Worm (Caenorhabditis elegans): ENCODE measurements around the gene F57B7.2.

F57B7.2 gene

ce11 chrV:11410902-11411561, 32.4 kb downstream of the F57B7.2 start, which contains the start of the genes K03B8.8 and grl-3:
K03B8.8 (minus strand) TSS chrV:11411002.
grl-3 (plus strand) TSS chrV:11411511.
- peak; percentile 20 for TF ChIP-seq nhr-28 (tag; optimal IDR thresholded peaks at IDR 0.05)
- no peak for TF ChIP-seq spr-1 (tag; optimal IDR thresholded peaks at IDR 0.05)
- no peak for TF ChIP-seq php-3 (GFP tag; IDR thresholded peaks at IDR 0.05)
- no peak for TF ChIP-seq ceh-28 (tag; optimal IDR thresholded peaks at IDR 0.05)

- no peak for TF ChIP-seq pqm-1 (tag; optimal IDR thresholded peaks at IDR 0.05)
- TF ChIP-seq nhr-11 (tag; optimal IDR thresholded peaks at IDR 0.05) = no peak
- TF ChIP-seq unc-62 (GFP tag; optimal IDR thresholded peaks at IDR 0.05 in 1 of 2) = peak in 1 of 2 experiments; percentile 64
- no peak for TF ChIP-seq unc-62 (tag; optimal IDR thresholded peaks at IDR 0.05)
- TF ChIP-seq aha-1 (tag) = peak; percentile 70
- no peak for TF ChIP-seq Y48G9A.11 (GFP tag; IDR thresholded peaks at IDR 0.05)
- TF ChIP-seq F37D6.2 (tag; optimal IDR thresholded peaks at IDR 0.05) = no peak
- TF ChIP-seq F26F4.8 (GFP tag; conservative IDR thresholded peaks at IDR 0.05) = no peak
- no peak for TF ChIP-seq mep-1 (tag; optimal IDR thresholded peaks at IDR 0.05)
- TF ChIP-seq jun-1 (tag; optimal IDR thresholded peaks at IDR 0.05) = no peak
- TF ChIP-seq zip-11 (GFP tag; IDR thresholded peaks at IDR 0.05) = no peak
- no peak for TF ChIP-seq rbr-2 (tag; optimal IDR thresholded peaks at IDR 0.05)
- TF ChIP-seq mes-2 (tag; optimal IDR thresholded peaks at IDR 0.05; ENCODE audit: poor library complexity, severe bottlenecking) = no peak
- TF ChIP-seq sdz-12 (GFP tag; optimal IDR thresholded peaks at IDR 0.05) = no peak
- TF ChIP-seq hlh-11 (tag; optimal IDR thresholded peaks at IDR 0.05) = no peak
- no peak for TF ChIP-seq aly-2 (tag; optimal IDR thresholded peaks at IDR 0.05)
- no peak for TF ChIP-seq fos-1 (tag; optimal IDR thresholded peaks at IDR 0.05)
These were observed 36.2 kb downstream of the F57B7.2 start, which contains the start of gene K03B8.6 for ce11 chrV:11407251-11407650. K03B8.6 (plus strand) TSS chrV:11407584.

- 0 out of 2 replicates have a peak, but pooled peaks have one; percentile 38 for TF ChIP-seq php-3 (GFP tag; IDR thresholded peaks at IDR 0.05)
- TF ChIP-seq aha-1 (tag) = peak; percentile 44
- TF ChIP-seq lin-29 (GFP tag; IDR thresholded peaks at IDR 0.05) = no peak
- no peak for TF ChIP-seq ztf-7 (tag; optimal IDR thresholded peaks at IDR 0.05)
- TF ChIP-seq hlh-11 (tag; optimal IDR thresholded peaks at IDR 0.05) = peak; percentile 55
- peak; percentile 64 for TF ChIP-seq pqm-1 (tag; optimal IDR thresholded peaks at IDR 0.05)
- TF ChIP-seq dve-1 (tag; optimal IDR thresholded peaks at IDR 0.05; ENCODE audit: insufficient read depth) = peak; percentile 53
- TF ChIP-seq daf-16 (GFP tag; optimal IDR thresholded peaks at IDR 0.05) = no peak
- peak; percentile 76 for TF ChIP-seq daf-16 (tag; optimal IDR thresholded peaks at IDR 0.05)
- peak; percentile 32 for TF ChIP-seq nhr-28 (tag; optimal IDR thresholded peaks at IDR 0.05)
- TF ChIP-seq unc-130 (GFP tag; optimal IDR thresholded peaks at IDR 0.05) = no peak
These were observed 39.7 kb downstream of the F57B7.2 start for ce11 chrV:11403702-11404101.

ce11 chrV:11403059-11403458, 40.3 kb downstream of the F57B7.2 start:
- no peak for TF ChIP-seq nhr-76 (tag; optimal IDR thresholded peaks at IDR 0.05)
- no peak for TF ChIP-seq nhr-41 (GFP tag; IDR thresholded peaks at IDR 0.05)
- no peak for TF ChIP-seq lin-1 (GFP tag; IDR thresholded peaks at IDR 0.05)
- no peak for TF ChIP-seq Y48G9A.11 (GFP tag; IDR thresholded peaks at IDR 0.05)
- no peak for TF ChIP-seq dmd-6 (GFP tag; IDR thresholded peaks at IDR 0.05)
- TF ChIP-seq daf-16 (GFP tag; optimal IDR thresholded peaks at IDR 0.05) = no peak
- TF ChIP-seq daf-16 (tag; optimal IDR thresholded peaks at IDR 0.05) = peak; percentile 50
- no peak for TF ChIP-seq aha-1 (tag)
- TF ChIP-seq nhr-11 (tag; optimal IDR thresholded peaks at IDR 0.05) = no peak
- TF ChIP-seq ZK337.2 (GFP tag; IDR thresholded peaks at IDR 0.05) = no peak
- no peak for TF ChIP-seq F26F4.8 (GFP tag; conservative IDR thresholded peaks at IDR 0.05)
- no peak for TF ChIP-seq T26A8.4 (GFP tag; IDR thresholded peaks at IDR 0.05)
- TF ChIP-seq zfp-3 (GFP tag; conservative IDR thresholded peaks at IDR 0.05) = no peak
- TF ChIP-seq zag-1 (tag; optimal IDR thresholded peaks at IDR 0.05) = no peak
- TF ChIP-seq T20F7.1 (GFP tag; optimal IDR thresholded peaks at IDR 0.05) = no peak
- peak; percentile 34 for TF ChIP-seq pqm-1 (tag; optimal IDR thresholded peaks at IDR 0.05)
- no peak for TF ChIP-seq unc-39 (tag; optimal IDR thresholded peaks at IDR 0.05)
- no peak for TF ChIP-seq ama-1 (optimal IDR thresholded peaks at IDR 0.05)
- no peak for TF ChIP-seq nhr-48 (tag; optimal IDR thresholded peaks at IDR 0.05)
- no peak for TF ChIP-seq ZK546.5 (tag; optimal IDR thresholded peaks at IDR 0.05)
- TF ChIP-seq mxl-3 (GFP tag; optimal IDR thresholded peaks at IDR 0.05) = peak; percentile 21
